Fruit fly (Drosophila melanogaster) whole organism, embryonic: Measurements from ENCODE around the gene orion.

ENCODE experiments used
- CG10147 ChIP-seq: fragments of 200-800 bp; sonication (Bioruptor generic); optimal IDR thresholded peaks from 2 replicates; lab custom pipeline; 2019; ENCODE audit warnings: missing biosample characterization, mild to moderate bottlenecking, missing genetic modification characterization, moderate library complexity
- CG10209 ChIP-seq: fragments of 200-800 bp; sonication (Bioruptor generic); optimal IDR thresholded peaks from 3 replicates; lab custom pipeline; 2017; ENCODE audit warnings: missing biosample characterization, mild to moderate bottlenecking, missing genetic modification characterization, missing genetic modification reagents
- CG10565 ChIP-seq: fragments of 200-800 bp; sonication (Bioruptor generic); optimal IDR thresholded peaks from 3 replicates; lab custom pipeline; 2016; ENCODE audit warnings: missing biosample characterization, mild to moderate bottlenecking, missing genetic modification characterization
- CG12155 ChIP-seq: fragments of 200-800 bp; sonication (Bioruptor generic); optimal IDR thresholded peaks from 3 replicates; lab custom pipeline; 2016; ENCODE audit warnings: missing biosample characterization, missing genetic modification characterization
- CG13123 ChIP-seq: fragments of 200-800 bp; sonication (Bioruptor generic); optimal IDR thresholded peaks from 2 replicates; lab custom pipeline; 2016; ENCODE audit warnings: missing biosample characterization, missing genetic modification characterization
- CG13424 ChIP-seq: fragments of 200-800 bp; sonication (Bioruptor generic); optimal IDR thresholded peaks from 2 replicates; lab custom pipeline; 2019; ENCODE audit warnings: missing biosample characterization, mild to moderate bottlenecking, missing genetic modification characterization, moderate library complexity
- CG15269 ChIP-seq: fragments of 200-800 bp; sonication (Bioruptor generic); optimal IDR thresholded peaks from 2 replicates; lab custom pipeline; 2018; ENCODE audit warnings: missing biosample characterization, mild to moderate bottlenecking, missing genetic modification characterization, moderate library complexity
- CG16779 ChIP-seq: fragments of 200-800 bp; sonication (Bioruptor generic); IDR thresholded peaks from 2 replicates; pipeline ENCODE4 v1.3.6; 2022; ENCODE audit warnings: missing biosample characterization, missing genetic modification characterization
- CG17186 ChIP-seq: fragments of 200-800 bp; sonication (Bioruptor generic); optimal IDR thresholded peaks from 3 replicates; lab custom pipeline; 2017; ENCODE audit warnings: missing biosample characterization, missing genetic modification reagents, missing genetic modification characterization
- CG17385 ChIP-seq: fragments of 200-800 bp; sonication (Bioruptor generic); optimal IDR thresholded peaks from 3 replicates; lab custom pipeline; 2018; ENCODE audit warnings: missing biosample characterization, mild to moderate bottlenecking, missing genetic modification characterization
- CG17568 ChIP-seq: fragments of 200-800 bp; sonication (Bioruptor generic); optimal IDR thresholded peaks from 2 replicates; lab custom pipeline; 2018; ENCODE audit warnings: missing biosample characterization, mild to moderate bottlenecking, missing genetic modification characterization, moderate library complexity
- CG2120 ChIP-seq: fragments of 200-800 bp; sonication (Bioruptor generic); optimal IDR thresholded peaks from 3 replicates; lab custom pipeline; 2016; ENCODE audit warnings: missing biosample characterization, missing genetic modification characterization
- CG4282 ChIP-seq: fragments of 200-800 bp; sonication (Bioruptor generic); optimal IDR thresholded peaks from 2 replicates; lab custom pipeline; 2016; ENCODE audit warnings: missing biosample characterization, missing genetic modification characterization
- Deaf1 ChIP-seq: fragments of 200-800 bp; optimal IDR thresholded peaks from 3 replicates; lab custom pipeline; 2019; ENCODE audit warnings: missing biosample characterization, mild to moderate bottlenecking, missing genetic modification characterization, moderate library complexity
- Dref ChIP-seq: fragments of 200-800 bp; sonication (Bioruptor generic); IDR thresholded peaks from 2 replicates; pipeline ENCODE4 v1.3.6; 2022; ENCODE audit warnings: missing biosample characterization, missing genetic modification characterization
- GATAe ChIP-seq: fragments of 200-800 bp; sonication (Bioruptor generic); conservative IDR thresholded peaks from 2 replicates; pipeline ENCODE4 v1.3.6; 2022; ENCODE audit warnings: missing biosample characterization, missing genetic modification characterization
- HLHmδ ChIP-seq: fragments of 200-800 bp; sonication (Bioruptor generic); optimal IDR thresholded peaks from 2 replicates; lab custom pipeline; 2018; ENCODE audit warnings: missing biosample characterization, mild to moderate bottlenecking, missing genetic modification characterization, moderate library complexity
- NC2β ChIP-seq: fragments of 200-800 bp; sonication (Bioruptor generic); optimal IDR thresholded peaks from 2 replicates; lab custom pipeline; 2016; ENCODE audit warnings: missing biosample characterization, missing genetic modification characterization
- Oli ChIP-seq: fragments of 200-800 bp; sonication (Bioruptor generic); optimal IDR thresholded peaks from 2 replicates; lab custom pipeline; 2018; ENCODE audit warnings: missing biosample characterization, mild to moderate bottlenecking, missing genetic modification characterization, moderate library complexity
- Stat92E ChIP-seq, 3 experiments: fragments of >200 bp in 2 of 3; fragments of 200-800 bp in 1 of 3; sonication (Bioruptor generic) in 1 of 3; optimal IDR thresholded peaks; 2 replicates each; lab custom pipeline; 2017 to 2019; ENCODE audit warnings: missing biosample characterization in 3 of 3, missing genetic modification characterization in 3 of 3, mild to moderate bottlenecking in 1 of 3, moderate library complexity in 1 of 3
- Xrp1 ChIP-seq: fragments of 200-800 bp; sonication (Bioruptor generic); IDR thresholded peaks from 2 replicates; pipeline ENCODE4 v1.3.6; 2022; ENCODE audit warnings: missing biosample characterization, missing genetic modification characterization
- ap ChIP-seq: fragments of 200-800 bp; sonication (Bioruptor generic); IDR thresholded peaks from 2 replicates; pipeline ENCODE4 v1.3.6; 2022; ENCODE audit warnings: missing biosample characterization, missing genetic modification characterization
- cad ChIP-seq: fragments of >200 bp; optimal IDR thresholded peaks from 2 replicates; lab custom pipeline; 2017; ENCODE audit warnings: missing biosample characterization, missing genetic modification characterization
- corto ChIP-seq: fragments of 200-800 bp; sonication (Bioruptor generic); optimal IDR thresholded peaks from 2 replicates; lab custom pipeline; 2016; ENCODE audit warnings: missing biosample characterization, mild to moderate bottlenecking, missing genetic modification characterization, moderate library complexity
- dmrt11E ChIP-seq: fragments of 200-800 bp; sonication (Bioruptor generic); optimal IDR thresholded peaks from 3 replicates; lab custom pipeline; 2018; ENCODE audit warnings: missing biosample characterization, mild to moderate bottlenecking, missing genetic modification characterization, moderate library complexity
- dmrt99B ChIP-seq: fragments of 200-800 bp; sonication (Bioruptor generic); optimal IDR thresholded peaks from 2 replicates; lab custom pipeline; 2018; ENCODE audit warnings: missing biosample characterization, mild to moderate bottlenecking, missing genetic modification characterization, moderate library complexity
- dysf ChIP-seq: fragments of 200-800 bp; sonication (Bioruptor generic); IDR thresholded peaks from 3 replicates; pipeline ENCODE4 v1.3.6; 2022; ENCODE audit warnings: missing biosample characterization, missing genetic modification characterization
- fd102C ChIP-seq: fragments of 200-800 bp; sonication (Bioruptor generic); optimal IDR thresholded peaks from 2 replicates; lab custom pipeline; 2018; ENCODE audit warnings: missing biosample characterization, mild to moderate bottlenecking, missing genetic modification characterization, moderate library complexity
- gfzf ChIP-seq: fragments of 200-800 bp; sonication (Bioruptor generic); optimal IDR thresholded peaks from 2 replicates; lab custom pipeline; 2016; ENCODE audit warnings: missing biosample characterization, mild to moderate bottlenecking, missing genetic modification characterization, moderate library complexity
- hbn ChIP-seq: fragments of 200-800 bp; sonication (Bioruptor generic); IDR thresholded peaks from 2 replicates; pipeline ENCODE4 v1.3.6; 2022; ENCODE audit warnings: missing biosample characterization, missing genetic modification characterization; ENCODE audit not compliant: partially characterized antibody
- insv ChIP-seq, 2 experiments: fragments of 200-800 bp; sonication (Bioruptor generic); optimal IDR thresholded peaks; 3 replicates each; lab custom pipeline; 2016 to 2018; ENCODE audit warnings: missing biosample characterization in 2 of 2, missing genetic modification characterization in 2 of 2
- kah ChIP-seq: fragments of 200-800 bp; sonication (Bioruptor generic); optimal IDR thresholded peaks from 2 replicates; lab custom pipeline; 2018; ENCODE audit warnings: missing biosample characterization, mild to moderate bottlenecking, missing genetic modification characterization
- klu ChIP-seq: fragments of 200-800 bp; sonication (Bioruptor generic); IDR thresholded peaks from 2 replicates; pipeline ENCODE4 v1.3.6; 2022; ENCODE audit warnings: missing biosample characterization, missing genetic modification characterization
- lilli ChIP-seq: fragments of 200-800 bp; sonication (Bioruptor generic); optimal IDR thresholded peaks from 3 replicates; lab custom pipeline; 2016; ENCODE audit warnings: missing biosample characterization, missing genetic modification characterization
- nerfin-2 ChIP-seq: fragments of 200-800 bp; sonication (Bioruptor generic); IDR thresholded peaks from 2 replicates; pipeline ENCODE4 v1.3.6; 2022; ENCODE audit warnings: missing biosample characterization, missing genetic modification characterization; ENCODE audit not compliant: partially characterized antibody
- nom ChIP-seq: fragments of 200-800 bp; sonication (Bioruptor generic); optimal IDR thresholded peaks from 2 replicates; lab custom pipeline; 2017; ENCODE audit warnings: missing biosample characterization, missing genetic modification characterization, mild to moderate bottlenecking, moderate library complexity, missing genetic modification reagents
- oc ChIP-seq: fragments of 200-800 bp; sonication (Bioruptor generic); optimal IDR thresholded peaks from 2 replicates; lab custom pipeline; 2018; ENCODE audit warnings: missing biosample characterization, mild to moderate bottlenecking, missing genetic modification characterization, moderate library complexity
- prd ChIP-seq, 3 experiments: fragments of >200 bp in 2 of 3; fragments of 200-800 bp in 1 of 3; sonication (Bioruptor generic) in 1 of 3; optimal IDR thresholded peaks in 2 of 3; IDR thresholded peaks in 1 of 3; 2 replicates in 2 of 3; 3 replicates in 1 of 3; pipeline versions ENCODE4 v1.3.6 to Lab custom; 2017 to 2022; ENCODE audit warnings: missing biosample characterization in 1 of 3, missing genetic modification characterization in 1 of 3
- salm ChIP-seq: fragments of 200-800 bp; sonication (Bioruptor generic); optimal IDR thresholded peaks from 2 replicates; lab custom pipeline; 2018; ENCODE audit warnings: missing biosample characterization, mild to moderate bottlenecking, missing genetic modification characterization
- sisA ChIP-seq: fragments of 200-800 bp; sonication (Bioruptor generic); IDR thresholded peaks from 2 replicates; pipeline ENCODE4 v1.3.6; 2022; ENCODE audit warnings: missing biosample characterization, missing genetic modification characterization
- slbo ChIP-seq: fragments of 200-800 bp; sonication (Bioruptor generic); IDR thresholded peaks from 2 replicates; pipeline ENCODE4 v1.3.6; 2022; ENCODE audit warnings: missing biosample characterization, missing genetic modification characterization
- sna ChIP-seq: fragments of 200-800 bp; sonication (Bioruptor generic); IDR thresholded peaks from 2 replicates; pipeline ENCODE4 v1.3.6; 2022; ENCODE audit warnings: missing biosample characterization, missing genetic modification characterization; ENCODE audit not compliant: partially characterized antibody
- stwl ChIP-seq: fragments of 200-800 bp; sonication (Bioruptor generic); optimal IDR thresholded peaks from 3 replicates; lab custom pipeline; 2018; ENCODE audit warnings: missing biosample characterization, mild to moderate bottlenecking, missing genetic modification characterization, moderate library complexity
- sug ChIP-seq: fragments of 200-800 bp; optimal IDR thresholded peaks from 2 replicates; lab custom pipeline; 2019; ENCODE audit warnings: missing biosample characterization, mild to moderate bottlenecking, missing genetic modification characterization, moderate library complexity
- tll ChIP-seq, 2 experiments: fragments of 200-800 bp in 1 of 2; fragments of >200 bp in 1 of 2; sonication (Bioruptor generic) in 1 of 2; optimal IDR thresholded peaks; 2 replicates each; lab custom pipeline; 2017 to 2019; ENCODE audit warnings: missing biosample characterization in 2 of 2, missing genetic modification characterization in 2 of 2, mild to moderate bottlenecking in 1 of 2, moderate library complexity in 1 of 2
- tna ChIP-seq: fragments of 200-800 bp; sonication (Bioruptor generic); IDR thresholded peaks from 2 replicates; pipeline ENCODE4 v1.3.6; 2022; ENCODE audit warnings: missing biosample characterization, missing genetic modification characterization; ENCODE audit not compliant: partially characterized antibody
- unc-4 ChIP-seq: fragments of 200-800 bp; sonication (Bioruptor generic); IDR thresholded peaks from 2 replicates; pipeline ENCODE4 v1.3.6; 2022; ENCODE audit warnings: missing biosample characterization, missing genetic modification characterization; ENCODE audit not compliant: partially characterized antibody
- vnd ChIP-seq: fragments of 200-800 bp; sonication (Bioruptor generic); IDR thresholded peaks from 3 replicates; pipeline ENCODE4 v1.3.6; 2022; ENCODE audit warnings: missing biosample characterization, missing genetic modification characterization; ENCODE audit not compliant: partially characterized antibody

orion gene

dm6 chrX:7969188-7969829 lies 22.6 kb upstream of the orion start (continued):
- TF ChIP-seq insv (GFP tag; optimal IDR thresholded peaks at IDR 0.05; lab: Kevin White, UChicago) (peak in 1 of 2 experiments; percentile 32), nom (GFP tag; lab: Kevin White, UChicago) (peak; percentile 57), tll (GFP tag; optimal IDR thresholded peaks at IDR 0.05; lab: Kevin White, UChicago) (no peak), CG10147 (peak; percentile 20), corto (GFP tag; lab: Kevin White, UChicago) (no peak), CG15269 (peak; percentile 11), tna (GFP tag; lab: Robert Waterston, UW) (no peak), ap (no peak), Deaf1 (tag; lab: Kevin White, UChicago) (peak; percentile 36), oc (tag; lab: Kevin White, UChicago) (no peak), Xrp1 (GFP tag; lab: Robert Waterston, UW) (no peak), CG17385 (GFP tag; lab: Kevin White, UChicago) (no peak), fd102C (no peak), cad (GFP tag; lab: Kevin White, UChicago) (no peak), CG2120 (GFP tag; lab: Kevin White, UChicago) (peak; percentile 14), gfzf (GFP tag; lab: Kevin White, UChicago) (no peak), CG10565 (GFP tag; lab: Kevin White, UChicago) (no peak), HLHmδ (peak; percentile 32), dysf (GFP tag; lab: Robert Waterston, UW) (no peak), kah (GFP tag; lab: Kevin White, UChicago) (no peak), slbo (no peak), GATAe (GFP tag; lab: Robert Waterston, UW) (no peak), vnd (no peak), unc-4 (GFP tag; lab: Robert Waterston, UW) (no peak), CG17186 (GFP tag; lab: Kevin White, UChicago) (peak; percentile 15), Dref (no peak), Stat92E (GFP tag; optimal IDR thresholded peaks at IDR 0.05; lab: Kevin White, UChicago) (no peak), CG10209 (GFP tag; lab: Kevin White, UChicago) (no peak), sisA (GFP tag; lab: Robert Waterston, UW) (no peak), CG13123 (GFP tag; lab: Kevin White, UChicago) (no peak), CG12155 (GFP tag; lab: Kevin White, UChicago) (no peak), Oli (tag; lab: Kevin White, UChicago) (no peak), dmrt99B (tag; lab: Kevin White, UChicago) (no peak), NC2β (GFP tag; lab: Kevin White, UChicago) (no peak), CG17568 (GFP tag; lab: Kevin White, UChicago) (no peak), sna (GFP tag; lab: Robert Waterston, UW) (no peak)

dm6 chrX:7968215-7968799 lies 21.6 kb upstream of the orion start, which contains the start of gene sws:
sws (minus strand) TSS chrX:7968236.
- TF ChIP-seq prd (optimal IDR thresholded peaks at IDR 0.05; lab: Kevin White, UChicago) (no peak), prd (GFP tag; IDR thresholded peaks at IDR 0.05; lab: Robert Waterston, UW) (0 out of 3 replicates have a peak, but pooled peaks have one; percentile 19), CG13424 (tag; lab: Kevin White, UChicago) (peak; percentile 55), CG16779 (no peak), salm (tag; lab: Kevin White, UChicago) (no peak), dmrt11E (tag; lab: Kevin White, UChicago) (peak; percentile 27), nerfin-2 (GFP tag; lab: Robert Waterston, UW) (peak; percentile 41; the same call in 1 of the 2 replicates), lilli (GFP tag; lab: Kevin White, UChicago) (peak; percentile 25), stwl (tag; lab: Kevin White, UChicago) (peak; percentile 28), hbn (GFP tag; lab: Robert Waterston, UW) (peak; percentile 35; the same call in 1 of the 2 replicates), sug (tag; lab: Kevin White, UChicago) (peak; percentile 19), klu (GFP tag; lab: Robert Waterston, UW) (no peak), CG4282 (GFP tag; lab: Kevin White, UChicago) (no peak)
